Fruit fly (Drosophila melanogaster): ENCODE data around the gene SPE.

The SPE gene

dm6 chr3R:23657357-23658318 is 28.4 kb upstream of the SPE start (continued):
- no peak for TF ChIP-seq bigmax (GFP tag; optimal IDR thresholded peaks at IDR 0.05)
- TF ChIP-seq Ravus (GFP tag; IDR thresholded peaks at IDR 0.05), result no peak
- TF ChIP-seq CG18476 (GFP tag; optimal IDR thresholded peaks at IDR 0.05), result no peak
- peak; percentile 97 for TF ChIP-seq CG15696 (tag; optimal IDR thresholded peaks at IDR 0.05)
- TF ChIP-seq zen2 (GFP tag; IDR thresholded peaks at IDR 0.05; ENCODE audit: partially characterized antibody), result no peak
- peak in 1 of 2 experiments; percentile 76 for TF ChIP-seq tll (GFP tag; optimal IDR thresholded peaks at IDR 0.05)
- TF ChIP-seq unc-4 (GFP tag; IDR thresholded peaks at IDR 0.05; ENCODE audit: partially characterized antibody), result no peak
- TF ChIP-seq lab (GFP tag; optimal IDR thresholded peaks at IDR 0.05), result peak; percentile 80
- no peak for TF ChIP-seq CG11560 (tag; IDR thresholded peaks at IDR 0.05)
- TF ChIP-seq CG18599 (GFP tag; optimal IDR thresholded peaks at IDR 0.05), result peak; percentile 82
- TF ChIP-seq CTCF (GFP tag; optimal IDR thresholded peaks at IDR 0.05), result peak; percentile 90
- TF ChIP-seq hbn (GFP tag; IDR thresholded peaks at IDR 0.05; ENCODE audit: partially characterized antibody), result no peak
- TF ChIP-seq fd102C (GFP tag; optimal IDR thresholded peaks at IDR 0.05), result peak; percentile 93
- no peak for TF ChIP-seq bbx (GFP tag; IDR thresholded peaks at IDR 0.05; ENCODE audit: partially characterized antibody)
- peak; percentile 29 for TF ChIP-seq CG4617 (GFP tag; optimal IDR thresholded peaks at IDR 0.05; ENCODE audit: borderline replicate concordance)
- TF ChIP-seq CG3163 (GFP tag; optimal IDR thresholded peaks at IDR 0.05), result peak; percentile 59
- peak; percentile 95 for TF ChIP-seq CG33557 (GFP tag; optimal IDR thresholded peaks at IDR 0.05)
- no peak; the same call in 1 of the 2 replicates for TF ChIP-seq ranshi (GFP tag; IDR thresholded peaks at IDR 0.05)
- peak; percentile 43 for TF ChIP-seq CG17912 (GFP tag; optimal IDR thresholded peaks at IDR 0.05)
- peak; percentile 72 for TF ChIP-seq Bdp1 (GFP tag; optimal IDR thresholded peaks at IDR 0.05)
- peak; percentile 77 for TF ChIP-seq CG2678 (tag; optimal IDR thresholded peaks at IDR 0.05)
- TF ChIP-seq CG11093 (GFP tag; IDR thresholded peaks at IDR 0.05), result no peak
- TF ChIP-seq CG2202 (tag; optimal IDR thresholded peaks at IDR 0.05), result peak; percentile 90
- TF ChIP-seq CG6813 (GFP tag; optimal IDR thresholded peaks at IDR 0.05), result peak; percentile 92
- TF ChIP-seq unpg (GFP tag; optimal IDR thresholded peaks at IDR 0.05), result peak; percentile 60
- TF ChIP-seq CG7271 (tag; optimal IDR thresholded peaks at IDR 0.05), result peak; percentile 44
- TF ChIP-seq nerfin-2 (GFP tag; IDR thresholded peaks at IDR 0.05; ENCODE audit: partially characterized antibody), result 0 out of 2 replicates have a peak, but pooled peaks have one; percentile 11
- TF ChIP-seq CG10979 (tag; optimal IDR thresholded peaks at IDR 0.05), result peak; percentile 92
- peak; percentile 57; the same call in 2 of the 3 replicates for TF ChIP-seq dysf (GFP tag; IDR thresholded peaks at IDR 0.05)
- peak; percentile 65; the same call in 2 of the 3 replicates for TF ChIP-seq z (GFP tag; IDR thresholded peaks at IDR 0.05)
- TF ChIP-seq CG11504 (tag; optimal IDR thresholded peaks at IDR 0.05), result peak; percentile 25
- peak; percentile 9 for TF ChIP-seq fd96Cb (tag; optimal IDR thresholded peaks at IDR 0.05)
- TF ChIP-seq E2f2 (GFP tag; IDR thresholded peaks at IDR 0.05), result no peak; the same call in 1 of the 2 replicates
- TF ChIP-seq CG9817 (tag; optimal IDR thresholded peaks at IDR 0.05), result no peak
- peak; percentile 12 for TF ChIP-seq lilli (GFP tag; optimal IDR thresholded peaks at IDR 0.05)
- peak; percentile 47 for TF ChIP-seq CG2712 (tag; optimal IDR thresholded peaks at IDR 0.05)
- no peak for TF ChIP-seq CG31224 (GFP tag; IDR thresholded peaks at IDR 0.05)
- TF ChIP-seq luna (GFP tag; optimal IDR thresholded peaks at IDR 0.05), result no peak
- TF ChIP-seq CG31441 (GFP tag; IDR thresholded peaks at IDR 0.05), result peak; percentile 41
- peak; percentile 35 for TF ChIP-seq cwo (GFP tag; optimal IDR thresholded peaks at IDR 0.05)
- no peak for TF ChIP-seq Dad (GFP tag; optimal IDR thresholded peaks at IDR 0.05)
- no peak for TF ChIP-seq Elba2 (GFP tag; optimal IDR thresholded peaks at IDR 0.05)
- peak; percentile 15 for TF ChIP-seq ind (GFP tag; optimal IDR thresholded peaks at IDR 0.05)
- TF ChIP-seq inv (GFP tag; IDR thresholded peaks at IDR 0.05; ENCODE audit: partially characterized antibody), result no peak
- no peak for TF ChIP-seq ham (GFP tag; IDR thresholded peaks at IDR 0.05)
- no peak for TF ChIP-seq amos (GFP tag; IDR thresholded peaks at IDR 0.05; ENCODE audit: partially characterized antibody)
- TF ChIP-seq CG13424 (tag; optimal IDR thresholded peaks at IDR 0.05), result peak; percentile 56
